Fruit fly (Drosophila melanogaster) whole organism, embryonic: ENCODE results near the gene pyd.
A peak's percentile ranks its signal among the peaks of the same experiment; 100 is the strongest.

ENCODE experiments used
- Bteb2 ChIP-seq: fragments of 200-800 bp; sonication (Bioruptor generic); optimal IDR thresholded peaks from 2 replicates; lab custom pipeline; 2016; ENCODE audit warnings: missing biosample characterization, missing genetic modification characterization
- CG10321 ChIP-seq: fragments of 200-800 bp; sonication (Bioruptor generic); IDR thresholded peaks from 2 replicates; pipeline ENCODE4 v1.3.6; 2022; ENCODE audit warnings: missing biosample characterization, missing genetic modification characterization
- CG10543 ChIP-seq: fragments of 200-800 bp; sonication (Bioruptor generic); optimal IDR thresholded peaks from 3 replicates; lab custom pipeline; 2017; ENCODE audit warnings: missing biosample characterization, mild to moderate bottlenecking, missing genetic modification characterization, moderate library complexity
- CG11398 ChIP-seq: fragments of 200-800 bp; sonication (Bioruptor generic); optimal IDR thresholded peaks from 2 replicates; lab custom pipeline; 2016; ENCODE audit warnings: missing biosample characterization, missing genetic modification characterization
- CG13894 ChIP-seq: fragments of 200-800 bp; sonication (Bioruptor generic); optimal IDR thresholded peaks from 3 replicates; lab custom pipeline; 2018; ENCODE audit warnings: missing biosample characterization, mild to moderate bottlenecking, missing genetic modification characterization, moderate library complexity
- CG14441 ChIP-seq: fragments of 200-800 bp; sonication (Bioruptor generic); IDR thresholded peaks from 2 replicates; pipeline ENCODE4 v1.3.6; 2022; ENCODE audit warnings: missing biosample characterization, missing genetic modification characterization
- CG14965 ChIP-seq: fragments of 200-800 bp; sonication (Bioruptor generic); optimal IDR thresholded peaks from 2 replicates; lab custom pipeline; 2016; ENCODE audit warnings: missing biosample characterization, missing genetic modification characterization, borderline replicate concordance
- CG15073 ChIP-seq: fragments of 200-800 bp; sonication (Bioruptor generic); optimal IDR thresholded peaks from 2 replicates; lab custom pipeline; 2016; ENCODE audit warnings: missing biosample characterization, missing genetic modification characterization
- CG1529 ChIP-seq: fragments of 200-800 bp; sonication (Bioruptor generic); optimal IDR thresholded peaks from 3 replicates; lab custom pipeline; 2018; ENCODE audit warnings: missing biosample characterization, missing genetic modification characterization
- CG15601 ChIP-seq: fragments of 200-800 bp; sonication (Bioruptor generic); optimal IDR thresholded peaks from 3 replicates; lab custom pipeline; 2019; ENCODE audit warnings: missing biosample characterization, mild to moderate bottlenecking, missing genetic modification characterization, moderate library complexity
- CG1603 ChIP-seq: fragments of 200-800 bp; sonication (Bioruptor generic); optimal IDR thresholded peaks from 2 replicates; lab custom pipeline; 2019; ENCODE audit warnings: missing biosample characterization, mild to moderate bottlenecking, missing genetic modification characterization, moderate library complexity
- CG16815 ChIP-seq: fragments of 200-800 bp; sonication (Bioruptor generic); optimal IDR thresholded peaks from 3 replicates; lab custom pipeline; 2017; ENCODE audit warnings: missing biosample characterization, mild to moderate bottlenecking, missing genetic modification characterization
- CG18262 ChIP-seq: fragments of 200-800 bp; optimal IDR thresholded peaks from 3 replicates; lab custom pipeline; 2019; ENCODE audit warnings: missing biosample characterization, mild to moderate bottlenecking, missing genetic modification characterization, moderate library complexity
- CG2889 ChIP-seq: fragments of 200-800 bp; sonication (Bioruptor generic); IDR thresholded peaks from 3 replicates; pipeline ENCODE4 v1.3.6; 2022; ENCODE audit warnings: missing biosample characterization, missing genetic modification characterization
- CG4617 ChIP-seq: fragments of 200-800 bp; sonication (Bioruptor generic); optimal IDR thresholded peaks from 3 replicates; lab custom pipeline; 2016; ENCODE audit warnings: missing biosample characterization, missing genetic modification characterization, borderline replicate concordance
- CG8944 ChIP-seq: fragments of 200-800 bp; sonication (Bioruptor generic); optimal IDR thresholded peaks from 3 replicates; lab custom pipeline; 2016; ENCODE audit warnings: missing biosample characterization, missing genetic modification characterization
- CoRest ChIP-seq: fragments of 200-800 bp; sonication (Bioruptor generic); optimal IDR thresholded peaks from 3 replicates; lab custom pipeline; 2018; ENCODE audit warnings: missing biosample characterization, mild to moderate bottlenecking, missing genetic modification characterization, moderate library complexity
- CrebB ChIP-seq: fragments of 200-800 bp; sonication (Bioruptor generic); optimal IDR thresholded peaks from 3 replicates; lab custom pipeline; 2018; ENCODE audit warnings: missing biosample characterization, mild to moderate bottlenecking, missing genetic modification characterization
- Dbx ChIP-seq: fragments of 200-800 bp; sonication (Bioruptor generic); IDR thresholded peaks from 3 replicates; pipeline ENCODE4 v1.3.6; 2022; ENCODE audit warnings: missing biosample characterization, missing genetic modification characterization
- Dek ChIP-seq: fragments of 200-800 bp; sonication (Bioruptor generic); optimal IDR thresholded peaks from 3 replicates; lab custom pipeline; 2019; ENCODE audit warnings: missing biosample characterization, mild to moderate bottlenecking, missing genetic modification characterization, moderate library complexity
- Doc3 ChIP-seq: fragments of 200-800 bp; sonication (Bioruptor generic); IDR thresholded peaks from 3 replicates; pipeline ENCODE4 v1.3.6; 2022; ENCODE audit warnings: missing biosample characterization, missing genetic modification characterization; ENCODE audit not compliant: partially characterized antibody
- GATAe ChIP-seq: fragments of 200-800 bp; sonication (Bioruptor generic); conservative IDR thresholded peaks from 2 replicates; pipeline ENCODE4 v1.3.6; 2022; ENCODE audit warnings: missing biosample characterization, missing genetic modification characterization
- HHEX ChIP-seq: fragments of 200-800 bp; sonication (Bioruptor generic); optimal IDR thresholded peaks from 3 replicates; lab custom pipeline; 2017; ENCODE audit warnings: missing biosample characterization, mild to moderate bottlenecking, missing genetic modification characterization, missing genetic modification reagents
- HLH54F ChIP-seq: fragments of 200-800 bp; sonication (Bioruptor generic); optimal IDR thresholded peaks from 3 replicates; lab custom pipeline; 2016; ENCODE audit warnings: missing biosample characterization, missing genetic modification characterization
- Jarid2 ChIP-seq: fragments of 200-800 bp; sonication (Bioruptor generic); optimal IDR thresholded peaks from 3 replicates; lab custom pipeline; 2017; ENCODE audit warnings: mild to moderate bottlenecking, missing biosample characterization, missing genetic modification reagents, missing genetic modification characterization
- Ptx1 ChIP-seq: fragments of 200-800 bp; sonication (Bioruptor generic); IDR thresholded peaks from 2 replicates; pipeline ENCODE4 v1.3.6; 2022; ENCODE audit warnings: missing biosample characterization, missing genetic modification characterization
- Sox100B ChIP-seq: fragments of 200-800 bp; sonication (Bioruptor generic); optimal IDR thresholded peaks from 3 replicates; lab custom pipeline; 2018; ENCODE audit warnings: missing biosample characterization, mild to moderate bottlenecking, missing genetic modification characterization
- abd-A ChIP-seq: fragments of 200-800 bp; sonication (Bioruptor generic); optimal IDR thresholded peaks from 3 replicates; lab custom pipeline; 2019; ENCODE audit warnings: missing biosample characterization, mild to moderate bottlenecking, missing genetic modification characterization, moderate library complexity
- aop ChIP-seq: fragments of 200-800 bp; sonication (Bioruptor generic); IDR thresholded peaks from 2 replicates; pipeline ENCODE4 v1.3.6; 2022; ENCODE audit warnings: missing biosample characterization, missing genetic modification characterization
- ara ChIP-seq: fragments of 200-800 bp; sonication (Bioruptor generic); IDR thresholded peaks from 2 replicates; pipeline ENCODE4 v1.3.6; 2022; ENCODE audit warnings: missing biosample characterization, missing genetic modification characterization
- bigmax ChIP-seq: fragments of 200-800 bp; sonication (Bioruptor generic); optimal IDR thresholded peaks from 2 replicates; lab custom pipeline; 2018; ENCODE audit warnings: missing biosample characterization, mild to moderate bottlenecking, missing genetic modification characterization
- br ChIP-seq: fragments of >200 bp; optimal IDR thresholded peaks from 2 replicates; lab custom pipeline; 2017
- bsh ChIP-seq, 2 experiments: fragments of 200-800 bp; sonication (Bioruptor generic); optimal IDR thresholded peaks; 2 replicates each; lab custom pipeline; 2017 to 2018; ENCODE audit warnings: mild to moderate bottlenecking in 2 of 2, missing biosample characterization in 2 of 2, missing genetic modification characterization in 2 of 2, moderate library complexity in 1 of 2
- cg ChIP-seq: fragments of 200-800 bp; sonication (Bioruptor generic); optimal IDR thresholded peaks from 3 replicates; lab custom pipeline; 2019; ENCODE audit warnings: missing biosample characterization, mild to moderate bottlenecking, missing genetic modification characterization, moderate library complexity
- dan ChIP-seq: fragments of 200-800 bp; sonication (Bioruptor generic); IDR thresholded peaks from 2 replicates; pipeline ENCODE4 v1.3.6; 2022; ENCODE audit warnings: missing biosample characterization, missing genetic modification characterization
- eyg ChIP-seq: fragments of 200-800 bp; sonication (Bioruptor generic); optimal IDR thresholded peaks from 3 replicates; lab custom pipeline; 2016; ENCODE audit warnings: missing biosample characterization, missing genetic modification characterization
- fd3F ChIP-seq: fragments of 200-800 bp; sonication (Bioruptor generic); optimal IDR thresholded peaks from 2 replicates; lab custom pipeline; 2018; ENCODE audit warnings: missing biosample characterization, mild to moderate bottlenecking, missing genetic modification characterization, moderate library complexity
- grau ChIP-seq: fragments of 200-800 bp; optimal IDR thresholded peaks from 3 replicates; lab custom pipeline; 2019; ENCODE audit warnings: missing biosample characterization, mild to moderate bottlenecking, missing genetic modification characterization, moderate library complexity
- hb ChIP-seq: fragments of 200-800 bp; sonication (Bioruptor generic); IDR thresholded peaks from 3 replicates; pipeline ENCODE4 v1.3.6; 2022; ENCODE audit warnings: missing biosample characterization, missing genetic modification characterization; ENCODE audit not compliant: partially characterized antibody
- ken ChIP-seq: fragments of 200-800 bp; sonication (Bioruptor generic); IDR thresholded peaks from 3 replicates; pipeline ENCODE4 v1.3.6; 2022; ENCODE audit warnings: missing biosample characterization, missing genetic modification characterization
- kni ChIP-seq: fragments of 200-800 bp; sonication (Bioruptor generic); optimal IDR thresholded peaks from 3 replicates; lab custom pipeline; 2017; ENCODE audit warnings: mild to moderate bottlenecking, missing biosample characterization, missing genetic modification reagents, missing genetic modification characterization
- lab ChIP-seq: fragments of 200-800 bp; sonication (Bioruptor generic); optimal IDR thresholded peaks from 3 replicates; lab custom pipeline; 2017; ENCODE audit warnings: missing biosample characterization, missing genetic modification characterization, mild to moderate bottlenecking, moderate library complexity, missing genetic modification reagents
- phol ChIP-seq: fragments of 200-800 bp; sonication (Bioruptor generic); optimal IDR thresholded peaks from 3 replicates; lab custom pipeline; 2018; ENCODE audit warnings: missing biosample characterization, mild to moderate bottlenecking, missing genetic modification characterization, moderate library complexity
- so ChIP-seq: fragments of 200-800 bp; sonication (Bioruptor generic); IDR thresholded peaks from 3 replicates; pipeline ENCODE4 v1.3.6; 2022; ENCODE audit warnings: missing biosample characterization, missing genetic modification characterization
- sqz ChIP-seq: fragments of 200-800 bp; sonication (Bioruptor generic); optimal IDR thresholded peaks from 3 replicates; lab custom pipeline; 2018; ENCODE audit warnings: missing biosample characterization, mild to moderate bottlenecking, missing genetic modification characterization
- zf30C ChIP-seq: fragments of 200-800 bp; sonication (Bioruptor generic); optimal IDR thresholded peaks from 3 replicates; lab custom pipeline; 2018; ENCODE audit warnings: missing biosample characterization, mild to moderate bottlenecking, missing genetic modification characterization

The pyd gene

DNA sequence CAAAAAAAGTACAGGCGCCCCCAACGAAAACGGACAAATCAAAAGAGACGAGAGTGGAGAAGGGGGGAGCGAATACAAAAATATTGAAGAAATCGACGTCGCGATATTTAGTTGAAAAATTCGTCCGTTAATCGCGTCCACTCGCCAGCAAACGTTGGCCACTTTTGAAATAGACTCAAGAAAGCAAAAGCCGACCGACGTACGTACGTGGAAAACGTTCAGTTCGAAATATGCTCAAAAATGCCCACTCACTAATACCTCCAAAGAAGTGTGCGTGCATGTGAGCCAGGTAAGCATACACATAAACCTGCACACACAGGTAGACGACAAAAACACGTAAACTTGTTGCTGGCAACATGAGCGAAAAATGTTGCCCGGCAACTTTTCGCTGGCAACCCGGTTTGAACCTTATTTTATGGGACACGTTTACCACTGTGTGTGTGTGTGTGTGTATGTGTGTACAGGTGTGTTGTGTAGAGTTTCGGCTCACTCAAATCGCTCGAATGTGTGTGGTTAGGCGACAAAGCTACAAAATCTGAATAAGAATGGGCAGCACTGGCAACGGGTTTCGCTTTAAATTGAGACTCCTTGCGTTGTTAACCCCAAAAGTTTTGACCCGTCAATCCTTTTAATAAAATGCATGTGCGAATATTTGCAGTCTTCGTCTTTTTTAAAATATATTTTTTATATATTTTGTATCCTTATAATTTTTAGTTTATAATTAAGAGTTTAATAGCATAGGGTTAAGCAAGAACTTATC, 74.0 kb downstream of the pyd start (continued):
- TF ChIP-seq dan (GFP tag; lab: Robert Waterston, UW) (no peak), CG15073 (no peak), aop (no peak), abd-A (tag; lab: Kevin White, UChicago) (peak; percentile 78), CoRest (no peak), fd3F (no peak), lab (GFP tag; lab: Kevin White, UChicago) (peak; percentile 33), GATAe (GFP tag; lab: Robert Waterston, UW) (no peak), CG15601 (tag; lab: Kevin White, UChicago) (no peak), sqz (GFP tag; lab: Kevin White, UChicago) (peak; percentile 39), CG2889 (GFP tag; lab: Robert Waterston, UW) (no peak), kni (GFP tag; lab: Kevin White, UChicago) (peak; percentile 90), CG1529 (GFP tag; lab: Kevin White, UChicago) (no peak), CG4617 (GFP tag; lab: Kevin White, UChicago) (no peak), hb (GFP tag; lab: Robert Waterston, UW) (no peak), cg (GFP tag; lab: Kevin White, UChicago) (peak; percentile 97), CrebB (peak; percentile 12), CG16815 (GFP tag; lab: Kevin White, UChicago) (no peak), CG13894 (tag; lab: Kevin White, UChicago) (peak; percentile 53), grau (tag; lab: Kevin White, UChicago) (peak; percentile 72), ara (GFP tag; lab: Robert Waterston, UW) (peak; percentile 26; the same call in 1 of the 2 replicates), HLH54F (GFP tag; lab: Kevin White, UChicago) (no peak), CG14965 (GFP tag; lab: Kevin White, UChicago) (no peak), CG10321 (GFP tag; lab: Robert Waterston, UW) (no peak), eyg (GFP tag; lab: Kevin White, UChicago) (no peak), zf30C (no peak), CG10543 (peak; percentile 24), Jarid2 (GFP tag; lab: Kevin White, UChicago) (peak; percentile 64), bigmax (GFP tag; lab: Kevin White, UChicago) (peak; percentile 57), ken (GFP tag; lab: Robert Waterston, UW) (0 out of 3 replicates have a peak, but pooled peaks have one; percentile 33), bsh (GFP tag; optimal IDR thresholded peaks at IDR 0.05; lab: Kevin White, UChicago) (peak in 1 of 2 experiments; percentile 31), so (GFP tag; lab: Robert Waterston, UW) (no peak)

DNA sequence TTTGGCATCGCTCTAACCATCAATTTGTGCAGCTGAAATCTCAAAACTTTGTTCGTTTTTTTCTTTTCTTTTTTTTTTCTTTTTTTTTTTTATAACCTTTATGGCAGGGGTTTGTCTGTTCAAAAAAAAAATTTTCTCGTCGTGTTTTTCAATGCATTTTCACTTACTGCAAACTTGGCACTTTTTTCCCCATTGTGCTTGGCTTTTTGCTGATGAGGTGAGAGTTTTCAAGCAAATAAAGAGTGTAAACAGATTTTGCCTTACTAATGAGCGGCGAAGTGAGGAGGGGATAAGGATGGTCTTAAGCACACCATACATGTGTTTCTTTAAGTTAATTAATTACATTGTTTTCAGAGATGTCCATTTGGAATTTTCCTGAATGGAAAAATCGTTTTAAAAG, 75.5 kb downstream of the pyd start:
- no peak for TF ChIP-seq CG1603 (tag; lab: Kevin White, UChicago)
- no peak for TF ChIP-seq Dbx (GFP tag; lab: Robert Waterston, UW)
- no peak for TF ChIP-seq Sox100B (GFP tag; lab: Kevin White, UChicago)
- no peak for TF ChIP-seq CG14441 (GFP tag; lab: Robert Waterston, UW)
- no peak for TF ChIP-seq CG18262
- TF ChIP-seq Dek (tag; lab: Kevin White, UChicago) = no peak
- no peak for TF ChIP-seq phol (tag; lab: Kevin White, UChicago)
- no peak for TF ChIP-seq CG11398 (GFP tag; lab: Kevin White, UChicago)
- TF ChIP-seq Bteb2 (GFP tag; lab: Kevin White, UChicago) = no peak
- no peak for TF ChIP-seq CG8944
- TF ChIP-seq Ptx1 (GFP tag; lab: Robert Waterston, UW) = no peak
- no peak for TF ChIP-seq br (lab: Kevin White, UChicago)
- TF ChIP-seq Doc3 (GFP tag; lab: Robert Waterston, UW) = no peak
- TF ChIP-seq HHEX = no peak
- TF ChIP-seq, all 482 proteins: peak for 0
